Comparison of ENCODE assay signal across 5 fruit fly cellular contexts in genomic region chr3L:8056740-8057253, dm6.
TF ChIP-seq lines count a peak whose summit lies in the region.

No protein-coding gene starts in this region.

TF ChIP-seq in whole organism, adult, 20 proteins besides CTCF, POLR2A, EP300 and RAD21 (continued from another document):
- no peak for TF ChIP-seq Clk (GFP tag; optimal IDR thresholded peaks at IDR 0.05; lab: Kevin White, UChicago)

TF ChIP-seq in whole organism, embryonic, 481 proteins besides CTCF, POLR2A, EP300 and RAD21 (continued from another document and continues in another):
- peak; percentile 6 for TF ChIP-seq CG8359 (GFP tag; optimal IDR thresholded peaks at IDR 0.05; lab: Kevin White, UChicago; ENCODE audit: borderline replicate concordance)
- no peak for TF ChIP-seq Neu2 (GFP tag; optimal IDR thresholded peaks at IDR 0.05; lab: Kevin White, UChicago; ENCODE audit: borderline replicate concordance)
- peak; percentile 40 for TF ChIP-seq CG13424 (tag; optimal IDR thresholded peaks at IDR 0.05; lab: Kevin White, UChicago)
- peak; percentile 13 to 93 for TF ChIP-seq bsh (GFP tag; optimal IDR thresholded peaks at IDR 0.05; lab: Kevin White, UChicago)
- TF ChIP-seq CG2875 (GFP tag; optimal IDR thresholded peaks at IDR 0.05; lab: Kevin White, UChicago), result peak; percentile 41
- TF ChIP-seq dm (GFP tag; optimal IDR thresholded peaks at IDR 0.05; lab: Kevin White, UChicago), result no peak
- no peak for TF ChIP-seq cg (GFP tag; optimal IDR thresholded peaks at IDR 0.05; lab: Kevin White, UChicago)
- peak; percentile 23 for TF ChIP-seq CG8924 (tag; optimal IDR thresholded peaks at IDR 0.05; lab: Kevin White, UChicago)
- peak; percentile 32 for TF ChIP-seq Asciz (GFP tag; optimal IDR thresholded peaks at IDR 0.05; lab: Kevin White, UChicago)
- peak; percentile 67 for TF ChIP-seq Med (GFP tag; lab: Kevin White, UChicago)
- peak; percentile 49 for TF ChIP-seq ATbp (GFP tag; optimal IDR thresholded peaks at IDR 0.05; lab: Kevin White, UChicago)
- no peak for TF ChIP-seq bowl (GFP tag; IDR thresholded peaks at IDR 0.05; lab: Robert Waterston, UW)
- peak; percentile 10 for TF ChIP-seq tap (tag; optimal IDR thresholded peaks at IDR 0.05; lab: Kevin White, UChicago)
- no peak for TF ChIP-seq ken (GFP tag; IDR thresholded peaks at IDR 0.05; lab: Robert Waterston, UW)
- TF ChIP-seq eve (GFP tag; optimal IDR thresholded peaks at IDR 0.05; lab: Kevin White, UChicago), result peak in 1 of 2 experiments; percentile 66
- TF ChIP-seq cato (GFP tag; optimal IDR thresholded peaks at IDR 0.05; lab: Kevin White, UChicago; ENCODE audit: borderline replicate concordance), result peak; percentile 1
- peak; percentile 2 for TF ChIP-seq CG10209 (GFP tag; optimal IDR thresholded peaks at IDR 0.05; lab: Kevin White, UChicago)
- peak in 1 of 2 experiments; percentile 16 for TF ChIP-seq chif (GFP tag; optimal IDR thresholded peaks at IDR 0.05; lab: Kevin White, UChicago)
- TF ChIP-seq ci (GFP tag; IDR thresholded peaks at IDR 0.05; lab: Robert Waterston, UW), result peak; percentile 47; the same call in 1 of the 3 replicates
- no peak for TF ChIP-seq HmgZ (tag; optimal IDR thresholded peaks at IDR 0.05; lab: Kevin White, UChicago)
- TF ChIP-seq CG2116 (GFP tag; optimal IDR thresholded peaks at IDR 0.05; lab: Kevin White, UChicago), result no peak
- TF ChIP-seq unpg (GFP tag; optimal IDR thresholded peaks at IDR 0.05; lab: Kevin White, UChicago), result peak; percentile 23
- no peak for TF ChIP-seq CG13775 (GFP tag; optimal IDR thresholded peaks at IDR 0.05; lab: Kevin White, UChicago)
- peak; percentile 22 for TF ChIP-seq CG10267 (tag; optimal IDR thresholded peaks at IDR 0.05; lab: Kevin White, UChicago)
- peak; percentile 76; the same call in 1 of the 2 replicates for TF ChIP-seq Drgx (GFP tag; IDR thresholded peaks at IDR 0.05; lab: Robert Waterston, UW)
- peak; percentile 75 for TF ChIP-seq dmrt99B (tag; optimal IDR thresholded peaks at IDR 0.05; lab: Kevin White, UChicago)
- TF ChIP-seq phol (tag; optimal IDR thresholded peaks at IDR 0.05; lab: Kevin White, UChicago), result peak; percentile 66
- peak; percentile 71 for TF ChIP-seq CG11504 (tag; optimal IDR thresholded peaks at IDR 0.05; lab: Kevin White, UChicago)
- TF ChIP-seq Camta (GFP tag; optimal IDR thresholded peaks at IDR 0.05; lab: Kevin White, UChicago), result peak; percentile 29
- peak; percentile 41 for TF ChIP-seq Ssrp (tag; optimal IDR thresholded peaks at IDR 0.05; lab: Kevin White, UChicago)
- TF ChIP-seq lilli (GFP tag; optimal IDR thresholded peaks at IDR 0.05; lab: Kevin White, UChicago), result peak; percentile 9
- TF ChIP-seq HHEX (GFP tag; optimal IDR thresholded peaks at IDR 0.05; lab: Kevin White, UChicago), result peak; percentile 51

TF ChIP-seq in whole organism, prepupa, 60 proteins besides CTCF, POLR2A, EP300 and RAD21 (continued from another document and continues in another):
- TF ChIP-seq CG8319 (GFP tag; optimal IDR thresholded peaks at IDR 0.05; lab: Kevin White, UChicago) (peak; percentile 74), Hr4 (GFP tag; optimal IDR thresholded peaks at IDR 0.05; lab: Kevin White, UChicago) (peak; percentile 90), CG9139 (GFP tag; optimal IDR thresholded peaks at IDR 0.05; lab: Kevin White, UChicago) (peak; percentile 79), salr (GFP tag; optimal IDR thresholded peaks at IDR 0.05; lab: Kevin White, UChicago) (peak; percentile 73 to 99), CG6808 (GFP tag; optimal IDR thresholded peaks at IDR 0.05; lab: Kevin White, UChicago) (peak; percentile 97), fkh (GFP tag; optimal IDR thresholded peaks at IDR 0.05; lab: Kevin White, UChicago) (no peak), Hr38 (GFP tag; optimal IDR thresholded peaks at IDR 0.05; lab: Kevin White, UChicago) (no peak), Sox14 (GFP tag; optimal IDR thresholded peaks at IDR 0.05; lab: Kevin White, UChicago) (peak; percentile 91), Smox (GFP tag; optimal IDR thresholded peaks at IDR 0.05; lab: Kevin White, UChicago) (peak; percentile 87), pdm3 (GFP tag; optimal IDR thresholded peaks at IDR 0.05; lab: Kevin White, UChicago) (peak; percentile 87), cyc (GFP tag; optimal IDR thresholded peaks at IDR 0.05; lab: Kevin White, UChicago) (peak; percentile 68), Eip78C (GFP tag; lab: Kevin White, UChicago) (peak; percentile 98), CG6163 (GFP tag; IDR thresholded peaks at IDR 0.05; lab: Robert Waterston, UW) (no peak; the same call in 1 of the 3 replicates), CG10669 (GFP tag; optimal IDR thresholded peaks at IDR 0.05; lab: Kevin White, UChicago) (peak; percentile 90), CG32006 (GFP tag; optimal IDR thresholded peaks at IDR 0.05; lab: Kevin White, UChicago) (peak; percentile 96), CG3919 (GFP tag; optimal IDR thresholded peaks at IDR 0.05; lab: Kevin White, UChicago) (peak; percentile 92), CG34406 (GFP tag; optimal IDR thresholded peaks at IDR 0.05; lab: Kevin White, UChicago) (peak; percentile 88), ss (GFP tag; optimal IDR thresholded peaks at IDR 0.05; lab: Kevin White, UChicago) (peak; percentile 89 to 93), Sox15 (GFP tag; optimal IDR thresholded peaks at IDR 0.05; lab: Kevin White, UChicago) (peak; percentile 71), CG11762 (GFP tag; optimal IDR thresholded peaks at IDR 0.05; lab: Kevin White, UChicago; ENCODE audit: insufficient read depth) (peak; percentile 88), Hr39 (GFP tag; optimal IDR thresholded peaks at IDR 0.05; lab: Kevin White, UChicago) (peak; percentile 77), CG8119 (GFP tag; IDR thresholded peaks at IDR 0.05; lab: Robert Waterston, UW) (peak; percentile 90), Sox102F (GFP tag; optimal IDR thresholded peaks at IDR 0.05; lab: Kevin White, UChicago) (peak; percentile 85), CG31627 (GFP tag; optimal IDR thresholded peaks at IDR 0.05; lab: Kevin White, UChicago) (peak; percentile 71), Eip75B (GFP tag; optimal IDR thresholded peaks at IDR 0.05; lab: Kevin White, UChicago) (peak; percentile 93), Blimp-1 (GFP tag; optimal IDR thresholded peaks at IDR 0.05; lab: Kevin White, UChicago) (peak; percentile 69), Ets96B (tag; optimal IDR thresholded peaks at IDR 0.05; lab: Kevin White, UChicago) (peak; percentile 89), CG11294 (GFP tag; IDR thresholded peaks at IDR 0.05; lab: Robert Waterston, UW) (no peak; the same call in 1 of the 2 replicates), CG1621 (tag; optimal IDR thresholded peaks at IDR 0.05; lab: Kevin White, UChicago) (peak; percentile 76), Lpt (GFP tag; optimal IDR thresholded peaks at IDR 0.05; lab: Kevin White, UChicago) (peak; percentile 77), esn (GFP tag; optimal IDR thresholded peaks at IDR 0.05; lab: Kevin White, UChicago) (peak; percentile 92), spab (GFP tag; optimal IDR thresholded peaks at IDR 0.05; lab: Kevin White, UChicago) (peak; percentile 96), fd85E (GFP tag; optimal IDR thresholded peaks at IDR 0.05; lab: Kevin White, UChicago) (peak; percentile 17)

TF ChIP-seq in whole organism, pupa, 21 proteins besides CTCF, POLR2A, EP300 and RAD21 (continued from another document):
- peak; percentile 82 for TF ChIP-seq CG13204 (GFP tag; optimal IDR thresholded peaks at IDR 0.05; lab: Kevin White, UChicago)

TF ChIP-seq in whole organism, wandering third instar larva, 38 proteins besides CTCF, POLR2A, EP300 and RAD21 (continued from another document):
- TF ChIP-seq Hnf4 (GFP tag; optimal IDR thresholded peaks at IDR 0.05; lab: Kevin White, UChicago) (peak; percentile 45), Hr83 (GFP tag; optimal IDR thresholded peaks at IDR 0.05; lab: Kevin White, UChicago; ENCODE audit: poor library complexity, severe bottlenecking) (no peak), br (GFP tag; optimal IDR thresholded peaks at IDR 0.05; lab: Kevin White, UChicago) (peak; percentile 71), Rel (GFP tag; optimal IDR thresholded peaks at IDR 0.05; lab: Kevin White, UChicago) (no peak), Rel (tag; optimal IDR thresholded peaks at IDR 0.05; lab: Kevin White, UChicago) (peak; percentile 89), sv (GFP tag; optimal IDR thresholded peaks at IDR 0.05; lab: Kevin White, UChicago) (no peak), foxo (GFP tag; optimal IDR thresholded peaks at IDR 0.05; lab: Kevin White, UChicago) (peak in 1 of 2 experiments; percentile 80), sage (GFP tag; optimal IDR thresholded peaks at IDR 0.05; lab: Kevin White, UChicago) (no peak), HLH106 (tag; optimal IDR thresholded peaks at IDR 0.05; lab: Kevin White, UChicago) (peak; percentile 71), rgr (GFP tag; optimal IDR thresholded peaks at IDR 0.05; lab: Kevin White, UChicago) (peak; percentile 62), Dif (GFP tag; optimal IDR thresholded peaks at IDR 0.05; lab: Kevin White, UChicago; ENCODE audit: partially characterized antibody) (no peak), Sp1 (GFP tag; optimal IDR thresholded peaks at IDR 0.05; lab: Kevin White, UChicago) (peak; percentile 64), dl (GFP tag; optimal IDR thresholded peaks at IDR 0.05; lab: Kevin White, UChicago; ENCODE audit: insufficient read depth in 1 of 2, partially characterized antibody in 2 of 2) (no peak), usp (GFP tag; optimal IDR thresholded peaks at IDR 0.05; lab: Kevin White, UChicago) (no peak), Vsx2 (GFP tag; optimal IDR thresholded peaks at IDR 0.05; lab: Kevin White, UChicago; ENCODE audit: partially characterized antibody) (no peak)
TF ChIP-seq in whole organism, wandering third instar larva: peak in this region for 17.
